Worm (Caenorhabditis elegans): Measurements from ENCODE around the gene Y42G9A.2.

Gene Y42G9A.2

ce11 chrIII:6134111-6134510, 13.9 kb upstream of the Y42G9A.2 start:
- TF ChIP-seq nhr-80 (tag; optimal IDR thresholded peaks at IDR 0.05) (peak; percentile 13), lsy-27 (tag; optimal IDR thresholded peaks at IDR 0.05; ENCODE audit: borderline replicate concordance, insufficient read depth) (no peak), lir-1 (GFP tag; conservative IDR thresholded peaks at IDR 0.05) (no peak), rcor-1 (GFP tag; IDR thresholded peaks at IDR 0.05) (no peak)

- TF ChIP-seq chd-7 (tag; optimal IDR thresholded peaks at IDR 0.05) (peak; percentile 1), bed-2 (GFP tag; IDR thresholded peaks at IDR 0.05) (no peak), cebp-1 (GFP tag; IDR thresholded peaks at IDR 0.05) (no peak), cebp-1 (tag; optimal IDR thresholded peaks at IDR 0.05) (peak; percentile 17), snpc-4 (GFP tag; optimal IDR thresholded peaks at IDR 0.05) (no peak), snpc-4 (tag; optimal IDR thresholded peaks at IDR 0.05) (peak in 1 of 4 experiments; percentile 28), mcd-1 (GFP tag; IDR thresholded peaks at IDR 0.05) (0 out of 2 replicates have a peak, but pooled peaks have one; percentile 28), somi-1 (GFP tag; optimal IDR thresholded peaks at IDR 0.05) (peak; percentile 15), B0336.3 (GFP tag; IDR thresholded peaks at IDR 0.05) (no peak), egrh-3 (GFP tag; IDR thresholded peaks at IDR 0.05) (peak; percentile 49; the same call in 1 of the 2 replicates), zim-3 (tag; optimal IDR thresholded peaks at IDR 0.05) (no peak), die-1 (tag; optimal IDR thresholded peaks at IDR 0.05) (peak; percentile 4), zfh-2 (GFP tag; conservative IDR thresholded peaks at IDR 0.05) (peak; percentile 96)
These were observed 12.8 kb upstream of the Y42G9A.2 start for ce11 chrIII:6135211-6135610.

- TF ChIP-seq rpc-1 (optimal IDR thresholded peaks at IDR 0.05) (no peak), rpc-1 (tag; optimal IDR thresholded peaks at IDR 0.05) (no peak), tbp1 (GFP tag; optimal IDR thresholded peaks at IDR 0.05) (no peak), cebp-1 (GFP tag; IDR thresholded peaks at IDR 0.05) (no peak), cebp-1 (tag; optimal IDR thresholded peaks at IDR 0.05) (no peak), egl-44 (GFP tag; IDR thresholded peaks at IDR 0.05) (no peak), ztf-22 (GFP tag; optimal IDR thresholded peaks at IDR 0.05) (no peak), ztf-3 (GFP tag; optimal IDR thresholded peaks at IDR 0.05) (no peak), F57A8.1 (GFP tag; optimal IDR thresholded peaks at IDR 0.05) (no peak)
These were observed 11.8 kb upstream of the Y42G9A.2 start, which contains the start of gene mvk-1 for ce11 chrIII:6136178-6136577. mvk-1 (minus strand) TSS chrIII:6136278.

ce11 chrIII:6137431-6137830, 10.6 kb upstream of the Y42G9A.2 start:
- no peak for TF ChIP-seq C17E4.6 (GFP tag; IDR thresholded peaks at IDR 0.05)
- TF ChIP-seq akir-1 (GFP tag; optimal IDR thresholded peaks at IDR 0.05): no peak
- peak; percentile 69 for TF ChIP-seq chd-7 (tag; optimal IDR thresholded peaks at IDR 0.05)
- no peak for TF ChIP-seq lsy-27 (tag; optimal IDR thresholded peaks at IDR 0.05; ENCODE audit: borderline replicate concordance, insufficient read depth)
- TF ChIP-seq ceh-58 (GFP tag; IDR thresholded peaks at IDR 0.05): no peak
- no peak for TF ChIP-seq F57A8.1 (GFP tag; optimal IDR thresholded peaks at IDR 0.05)
- TF ChIP-seq ztf-22 (GFP tag; optimal IDR thresholded peaks at IDR 0.05): no peak
- peak; percentile 46 for TF ChIP-seq lin-40 (tag; optimal IDR thresholded peaks at IDR 0.05)
- TF ChIP-seq somi-1 (GFP tag; optimal IDR thresholded peaks at IDR 0.05): peak; percentile 74
- TF ChIP-seq dpl-1 (GFP tag; optimal IDR thresholded peaks at IDR 0.05): no peak
- TF ChIP-seq athp-1 (tag; optimal IDR thresholded peaks at IDR 0.05): no peak
- no peak for TF ChIP-seq F37B4.10 (GFP tag; IDR thresholded peaks at IDR 0.05)
- TF ChIP-seq ztf-18 (tag; optimal IDR thresholded peaks at IDR 0.05): no peak
- TF ChIP-seq nfyb-1 (GFP tag; IDR thresholded peaks at IDR 0.05): peak; percentile 61; the same call in 1 of the 2 replicates
- no peak for TF ChIP-seq nfya-2 (GFP tag; IDR thresholded peaks at IDR 0.05)
- 0 out of 2 replicates have a peak, but pooled peaks have one; percentile 56 for TF ChIP-seq C06A6.2 (GFP tag; conservative IDR thresholded peaks at IDR 0.05)
- TF ChIP-seq bed-1 (GFP tag; IDR thresholded peaks at IDR 0.05): 0 out of 2 replicates have a peak, but pooled peaks have one; percentile 27
- TF ChIP-seq repo-1 (tag; optimal IDR thresholded peaks at IDR 0.05): no peak
- peak; percentile 25 for TF ChIP-seq snpc-4 (GFP tag; optimal IDR thresholded peaks at IDR 0.05)
- TF ChIP-seq snpc-4 (tag; optimal IDR thresholded peaks at IDR 0.05): no peak
- no peak for TF ChIP-seq snpc-3.4 (tag; optimal IDR thresholded peaks at IDR 0.05)
- TF ChIP-seq zfh-2 (GFP tag; conservative IDR thresholded peaks at IDR 0.05): peak; percentile 92
- TF ChIP-seq efl-1 (GFP tag; optimal IDR thresholded peaks at IDR 0.05): no peak
- peak in 1 of 3 experiments; percentile 59 for TF ChIP-seq lin-35 (GFP tag; optimal IDR thresholded peaks at IDR 0.05)
- TF ChIP-seq F23B12.7 (tag; optimal IDR thresholded peaks at IDR 0.05; ENCODE audit: insufficient read depth): no peak
- TF ChIP-seq cebp-1 (GFP tag; IDR thresholded peaks at IDR 0.05): no peak
- peak; percentile 48 for TF ChIP-seq cebp-1 (tag; optimal IDR thresholded peaks at IDR 0.05)
- peak; percentile 40; the same call in 1 of the 2 replicates for TF ChIP-seq hmg-1.2 (GFP tag; IDR thresholded peaks at IDR 0.05)
- TF ChIP-seq K12H6.12 (tag; optimal IDR thresholded peaks at IDR 0.05): peak; percentile 64

All from whole organism, young adult.